Worm (Caenorhabditis elegans) whole organism, L4/young adult: ENCODE measurements around the gene mlc-7.

Experiments used
- dao-5 ChIP-seq: sonication (generic microtip); optimal IDR thresholded peaks from 2 replicates; lab custom pipeline; 2016; ENCODE audit warnings: missing genotype, missing genetic modification characterization, moderate library complexity, missing compliant biosample characterization
- him-1 ChIP-seq: sonication (generic microtip); optimal IDR thresholded peaks from 2 replicates; lab custom pipeline; 2016; ENCODE audit warnings: missing genotype, missing genetic modification reagents, missing genetic modification characterization, missing compliant biosample characterization

- TF ChIP-seq him-1 (tag; lab: Kevin White, UChicago) (no peak), dao-5 (tag; lab: Kevin White, UChicago) (no peak)
Observed at ce11 chrIII:13770017-13770416, 18.8 kb downstream of the mlc-7 start.
